Worm (Caenorhabditis elegans): Measurements from ENCODE around the gene srd-18.

srd-18 gene

ce11 chrV:13415462-13415861 is 11.2 kb downstream of the srd-18 start:
- no peak for TF ChIP-seq elt-3 (tag; optimal IDR thresholded peaks at IDR 0.05)
- peak; percentile 22 for TF ChIP-seq lsy-12 (tag; optimal IDR thresholded peaks at IDR 0.05)

- TF ChIP-seq nhr-67 (tag; optimal IDR thresholded peaks at IDR 0.05), result no peak
- no peak for TF ChIP-seq sea-2 (GFP tag; optimal IDR thresholded peaks at IDR 0.05)
- no peak for TF ChIP-seq tbx-2 (tag; optimal IDR thresholded peaks at IDR 0.05)
- TF ChIP-seq mml-1 (tag; optimal IDR thresholded peaks at IDR 0.05), result no peak
- TF ChIP-seq pqm-1 (tag; optimal IDR thresholded peaks at IDR 0.05), result no peak
- peak; percentile 10 for TF ChIP-seq nhr-25 (tag; optimal IDR thresholded peaks at IDR 0.05)
These were observed 12.1 kb downstream of the srd-18 start, which contains the start of gene cut-2 for ce11 chrV:13414585-13414984. cut-2 (plus strand) TSS chrV:13414949.

- peak in 1 of 3 experiments; percentile 37 for TF ChIP-seq elt-3 (tag; optimal IDR thresholded peaks at IDR 0.05)
- peak; percentile 88 for TF ChIP-seq nhr-25 (tag; optimal IDR thresholded peaks at IDR 0.05)
- peak; percentile 24 for TF ChIP-seq fos-1 (tag; optimal IDR thresholded peaks at IDR 0.05)
- TF ChIP-seq jun-1 (tag; optimal IDR thresholded peaks at IDR 0.05), result no peak
- TF ChIP-seq egl-27 (tag; optimal IDR thresholded peaks at IDR 0.05), result no peak
- TF ChIP-seq nhr-23 (tag; optimal IDR thresholded peaks at IDR 0.05), result peak; percentile 31
- no peak for TF ChIP-seq snpc-4 (tag; optimal IDR thresholded peaks at IDR 0.05)
- TF ChIP-seq aly-2 (tag; optimal IDR thresholded peaks at IDR 0.05), result no peak
These were observed 13.4 kb downstream of the srd-18 start for ce11 chrV:13413301-13413700.

ce11 chrV:13411992-13412298 is 14.7 kb downstream of the srd-18 start:
- TF ChIP-seq mdl-1 (tag; optimal IDR thresholded peaks at IDR 0.05) (no peak), nfya-1 (tag; optimal IDR thresholded peaks at IDR 0.05; ENCODE audit: insufficient read depth) (no peak), eor-1 (tag; optimal IDR thresholded peaks at IDR 0.05) (no peak)

- TF ChIP-seq fkh-10 (GFP tag; optimal IDR thresholded peaks at IDR 0.05) (no peak), egl-5 (tag; optimal IDR thresholded peaks at IDR 0.05) (no peak), skn-1 (tag; optimal IDR thresholded peaks at IDR 0.05) (no peak), ama-1 (optimal IDR thresholded peaks at IDR 0.05) (peak; percentile 81), nhr-25 (tag; optimal IDR thresholded peaks at IDR 0.05) (peak; percentile 86), egl-27 (tag; optimal IDR thresholded peaks at IDR 0.05) (no peak), nhr-12 (tag; optimal IDR thresholded peaks at IDR 0.05) (no peak), nhr-43 (tag; optimal IDR thresholded peaks at IDR 0.05; ENCODE audit: poor library complexity, severe bottlenecking) (peak; percentile 29), nhr-77 (tag; optimal IDR thresholded peaks at IDR 0.05) (peak; percentile 38), nhr-28 (tag; optimal IDR thresholded peaks at IDR 0.05) (no peak), zag-1 (tag; optimal IDR thresholded peaks at IDR 0.05) (no peak), unc-62 (GFP tag; optimal IDR thresholded peaks at IDR 0.05) (no peak), pqm-1 (tag; optimal IDR thresholded peaks at IDR 0.05) (no peak), elt-3 (tag; optimal IDR thresholded peaks at IDR 0.05) (peak in 1 of 3 experiments; percentile 41), eor-1 (tag; optimal IDR thresholded peaks at IDR 0.05) (no peak), ztf-4 (tag; optimal IDR thresholded peaks at IDR 0.05) (no peak), lin-39 (tag; optimal IDR thresholded peaks at IDR 0.05) (no peak), mml-1 (tag; optimal IDR thresholded peaks at IDR 0.05) (no peak), jun-1 (tag; optimal IDR thresholded peaks at IDR 0.05) (no peak), lin-15B (tag; optimal IDR thresholded peaks at IDR 0.05) (no peak), ceh-82 (tag; optimal IDR thresholded peaks at IDR 0.05) (no peak), elt-1 (tag; optimal IDR thresholded peaks at IDR 0.05) (no peak), elt-2 (tag; optimal IDR thresholded peaks at IDR 0.05) (no peak), nhr-67 (tag; optimal IDR thresholded peaks at IDR 0.05) (no peak), ZK546.5 (tag; optimal IDR thresholded peaks at IDR 0.05) (no peak), lsy-12 (tag; optimal IDR thresholded peaks at IDR 0.05) (no peak), fos-1 (tag; optimal IDR thresholded peaks at IDR 0.05) (no peak), ztf-11 (tag; optimal IDR thresholded peaks at IDR 0.05) (no peak), sea-2 (GFP tag; optimal IDR thresholded peaks at IDR 0.05) (no peak)
These were observed 15.3 kb downstream of the srd-18 start for ce11 chrV:13411225-13411991.

All from whole organism, L3 larva.